Worm (Caenorhabditis elegans) whole organism, young adult: ENCODE measurements around the gene K09C4.5.

Experiments used
- B0261.1 ChIP-seq: sonication (generic microtip); optimal IDR thresholded peaks from 2 replicates; lab custom pipeline; 2016; ENCODE audit warnings: mild to moderate bottlenecking, missing genetic modification characterization, moderate library complexity, missing compliant biosample characterization
- D2030.7 ChIP-seq: fragments of 200-800 bp; sonication (Bioruptor generic); IDR thresholded peaks from 2 replicates; pipeline ENCODE4 v1.3.6; 2022; ENCODE audit warnings: missing genetic modification reagents, missing genetic modification characterization, missing compliant biosample characterization
- F49E8.2 ChIP-seq: sonication (generic microtip); optimal IDR thresholded peaks from 3 replicates; lab custom pipeline; 2017; ENCODE audit warnings: missing genetic modification characterization, mild to moderate bottlenecking, missing compliant biosample characterization, antibody characterized with exemption, moderate library complexity; ENCODE audit not compliant: insufficient read depth
- F52B5.7 ChIP-seq: sonication (generic microtip); optimal IDR thresholded peaks from 2 replicates; lab custom pipeline; 2016; ENCODE audit warnings: mild to moderate bottlenecking, missing genetic modification characterization, missing compliant biosample characterization
- F55B11.4 ChIP-seq: sonication (generic microtip); optimal IDR thresholded peaks from 2 replicates; lab custom pipeline; 2016; ENCODE audit warnings: missing compliant biosample characterization, missing genetic modification characterization, borderline replicate concordance; ENCODE audit not compliant: insufficient read depth
- T26A5.8 ChIP-seq: sonication (generic microtip); optimal IDR thresholded peaks from 2 replicates; lab custom pipeline; 2016; ENCODE audit warnings: missing genetic modification characterization, missing compliant biosample characterization
- Y53F4B.3 ChIP-seq: fragments of 200-800 bp; sonication (Bioruptor generic); IDR thresholded peaks from 2 replicates; pipeline ENCODE4 v1.3.6; 2022; ENCODE audit warnings: missing genetic modification reagents, missing genetic modification characterization, missing compliant biosample characterization
- Y56A3A.18 ChIP-seq: fragments of 200-800 bp; sonication (Bioruptor generic); IDR thresholded peaks from 2 replicates; pipeline ENCODE4 v1.3.6; 2022; ENCODE audit warnings: missing genetic modification reagents, missing genetic modification characterization, missing compliant biosample characterization
- ZK185.1 ChIP-seq: sonication (generic microtip); optimal IDR thresholded peaks from 2 replicates; lab custom pipeline; 2016; ENCODE audit warnings: mild to moderate bottlenecking, missing genetic modification characterization, missing compliant biosample characterization; ENCODE audit not compliant: poor library complexity, severe bottlenecking
- akir-1 ChIP-seq: fragments of 200-800 bp; sonication (Bioruptor generic); optimal IDR thresholded peaks from 2 replicates; lab custom pipeline; 2018; ENCODE audit warnings: mild to moderate bottlenecking, missing genetic modification characterization, moderate library complexity, missing compliant biosample characterization
- aptf-3 ChIP-seq: fragments of 200-800 bp; sonication (Bioruptor generic); IDR thresholded peaks from 2 replicates; pipeline ENCODE4 v1.3.6; 2022; ENCODE audit warnings: missing genetic modification characterization, missing compliant biosample characterization
- atf-7 ChIP-seq: sonication (generic microtip); optimal IDR thresholded peaks from 2 replicates; lab custom pipeline; 2017; ENCODE audit warnings: mild to moderate bottlenecking, missing genetic modification characterization, missing compliant biosample characterization
- attf-3 ChIP-seq: fragments of 200-800 bp; sonication (Bioruptor generic); conservative IDR thresholded peaks from 2 replicates; pipeline ENCODE4 v1.3.6; 2022; ENCODE audit warnings: missing genetic modification reagents, missing genetic modification characterization, missing compliant biosample characterization
- bed-1 ChIP-seq: fragments of 200-800 bp; sonication (Bioruptor generic); IDR thresholded peaks from 2 replicates; pipeline ENCODE4 v1.3.6; 2022; ENCODE audit warnings: missing genetic modification reagents, missing genetic modification characterization, missing compliant biosample characterization
- cebp-2 ChIP-seq: fragments of 200-800 bp; sonication (Bioruptor generic); IDR thresholded peaks from 2 replicates; pipeline ENCODE4 v1.3.6; 2022; ENCODE audit warnings: missing genetic modification characterization, missing compliant biosample characterization
- ceh-27 ChIP-seq: fragments of 200-800 bp; sonication (Bioruptor generic); optimal IDR thresholded peaks from 2 replicates; lab custom pipeline; 2018; ENCODE audit warnings: mild to moderate bottlenecking, missing genetic modification characterization, moderate library complexity, missing compliant biosample characterization
- ceh-40 ChIP-seq: fragments of 200-800 bp; sonication (Bioruptor generic); IDR thresholded peaks from 2 replicates; pipeline ENCODE4 v1.3.6; 2022; ENCODE audit warnings: missing genetic modification characterization, missing compliant biosample characterization
- dox-1 ChIP-seq: fragments of 200-800 bp; sonication (Bioruptor generic); IDR thresholded peaks from 2 replicates; pipeline ENCODE4 v1.3.6; 2022; ENCODE audit warnings: missing genetic modification reagents, missing genetic modification characterization, missing compliant biosample characterization
- dpl-1 ChIP-seq: fragments of 150-350 bp; optimal IDR thresholded peaks from 2 replicates; lab custom pipeline; 2014; ENCODE audit warnings: missing biosample characterization, missing genetic modification reagents, missing genetic modification characterization
- egl-18 ChIP-seq: fragments of 200-800 bp; sonication (Bioruptor generic); IDR thresholded peaks from 2 replicates; pipeline ENCODE4 v1.3.6; 2022; ENCODE audit warnings: missing genetic modification reagents, missing genetic modification characterization, missing compliant biosample characterization
- egl-44 ChIP-seq: fragments of 200-800 bp; sonication (Bioruptor generic); IDR thresholded peaks from 2 replicates; pipeline ENCODE4 v1.3.6; 2022; ENCODE audit warnings: missing genetic modification reagents, missing genetic modification characterization, missing compliant biosample characterization
- ets-4 ChIP-seq: fragments of 200-800 bp; sonication (Bioruptor generic); optimal IDR thresholded peaks from 2 replicates; lab custom pipeline; 2018; ENCODE audit warnings: mild to moderate bottlenecking, missing genetic modification characterization, missing compliant biosample characterization
- let-607 ChIP-seq, 2 experiments: fragments of 200-800 bp in 1 of 2; sonication (Bioruptor generic) in 1 of 2; sonication (generic microtip) in 1 of 2; optimal IDR thresholded peaks; 2 replicates each; lab custom pipeline; 2016 to 2018; ENCODE audit warnings: mild to moderate bottlenecking in 2 of 2, missing compliant biosample characterization in 2 of 2, missing genetic modification characterization in 2 of 2, moderate library complexity in 2 of 2, missing genotype in 1 of 2
- lin-35 ChIP-seq, 3 experiments: fragments of 150-350 bp in 2 of 3; sonication (generic microtip) in 1 of 3; optimal IDR thresholded peaks; 2 replicates each; lab custom pipeline; 2014 to 2018; ENCODE audit warnings: missing biosample characterization in 3 of 3, missing genetic modification characterization in 3 of 3, missing genetic modification reagents in 3 of 3
- lin-54 ChIP-seq: fragments of 200-800 bp; sonication (Bioruptor generic); optimal IDR thresholded peaks from 2 replicates; lab custom pipeline; 2018; ENCODE audit warnings: mild to moderate bottlenecking, missing genetic modification characterization, missing compliant biosample characterization
- madf-10 ChIP-seq: sonication (generic microtip); optimal IDR thresholded peaks from 2 replicates; lab custom pipeline; 2016; ENCODE audit warnings: mild to moderate bottlenecking, missing genetic modification characterization, missing compliant biosample characterization
- mxl-1 ChIP-seq: sonication (generic microtip); optimal IDR thresholded peaks from 2 replicates; lab custom pipeline; 2016; ENCODE audit warnings: missing genetic modification characterization, missing compliant biosample characterization
- nfya-2 ChIP-seq: fragments of 200-800 bp; sonication (Bioruptor generic); IDR thresholded peaks from 2 replicates; pipeline ENCODE4 v1.3.6; 2022; ENCODE audit warnings: missing genetic modification reagents, missing genetic modification characterization, missing compliant biosample characterization
- nfyb-1 ChIP-seq: fragments of 200-800 bp; sonication (Bioruptor generic); IDR thresholded peaks from 2 replicates; pipeline ENCODE4 v1.3.6; 2022; ENCODE audit warnings: missing genetic modification reagents, missing genetic modification characterization, missing compliant biosample characterization
- nhr-120 ChIP-seq: fragments of 200-800 bp; sonication (Bioruptor generic); IDR thresholded peaks from 2 replicates; pipeline ENCODE4 v1.3.6; 2022; ENCODE audit warnings: missing genetic modification characterization, missing compliant biosample characterization
- nhr-179 ChIP-seq: sonication (generic microtip); optimal IDR thresholded peaks from 2 replicates; lab custom pipeline; 2016; ENCODE audit warnings: mild to moderate bottlenecking, missing genetic modification characterization, missing compliant biosample characterization
- nhr-80 ChIP-seq: sonication (generic microtip); optimal IDR thresholded peaks from 2 replicates; lab custom pipeline; 2016; ENCODE audit warnings: missing genetic modification characterization, missing compliant biosample characterization
- nhr-90 ChIP-seq: sonication (generic microtip); optimal IDR thresholded peaks from 2 replicates; lab custom pipeline; 2016; ENCODE audit warnings: missing genotype, mild to moderate bottlenecking, missing genetic modification characterization, missing compliant biosample characterization
- pha-4 ChIP-seq: fragments of 150-350 bp; sonication (generic microtip); optimal IDR thresholded peaks from 2 replicates; lab custom pipeline; 2014; ENCODE audit warnings: missing biosample characterization, missing genetic modification reagents, missing genetic modification characterization
- repo-1 ChIP-seq: sonication (generic microtip); optimal IDR thresholded peaks from 2 replicates; lab custom pipeline; 2017; ENCODE audit warnings: mild to moderate bottlenecking, missing genetic modification characterization, missing compliant biosample characterization
- snpc-1.1 ChIP-seq: sonication (generic microtip); optimal IDR thresholded peaks from 2 replicates; lab custom pipeline; 2017; ENCODE audit warnings: missing genetic modification characterization, mild to moderate bottlenecking, missing compliant biosample characterization, antibody characterized with exemption, moderate library complexity, missing genotype, missing genetic modification reagents; ENCODE audit not compliant: insufficient read depth
- tbp1 ChIP-seq: fragments of 200-800 bp; sonication (Bioruptor generic); optimal IDR thresholded peaks from 2 replicates; lab custom pipeline; 2018; ENCODE audit warnings: mild to moderate bottlenecking, missing genetic modification characterization, missing compliant biosample characterization
- unc-62 ChIP-seq: fragments of 150-350 bp; optimal IDR thresholded peaks from 2 replicates; lab custom pipeline; 2014; ENCODE audit warnings: missing biosample characterization, missing genetic modification reagents, missing genetic modification characterization
- xnd-1 ChIP-seq: sonication (generic microtip); optimal IDR thresholded peaks from 2 replicates; lab custom pipeline; 2016; ENCODE audit warnings: missing genotype, missing genetic modification reagents, missing genetic modification characterization, missing compliant biosample characterization
- zim-3 ChIP-seq: sonication (generic microtip); optimal IDR thresholded peaks from 2 replicates; lab custom pipeline; 2017; ENCODE audit warnings: mild to moderate bottlenecking, missing genetic modification characterization, moderate library complexity, missing compliant biosample characterization
- ztf-18 ChIP-seq: sonication (generic microtip); optimal IDR thresholded peaks from 2 replicates; lab custom pipeline; 2016; ENCODE audit warnings: missing genotype, mild to moderate bottlenecking, missing genetic modification characterization, missing compliant biosample characterization
- ztf-6 ChIP-seq: fragments of 200-800 bp; sonication (Bioruptor generic); IDR thresholded peaks from 2 replicates; pipeline ENCODE4 v1.3.6; 2022; ENCODE audit warnings: missing genetic modification reagents, missing genetic modification characterization, missing compliant biosample characterization

Gene K09C4.5

DNA sequence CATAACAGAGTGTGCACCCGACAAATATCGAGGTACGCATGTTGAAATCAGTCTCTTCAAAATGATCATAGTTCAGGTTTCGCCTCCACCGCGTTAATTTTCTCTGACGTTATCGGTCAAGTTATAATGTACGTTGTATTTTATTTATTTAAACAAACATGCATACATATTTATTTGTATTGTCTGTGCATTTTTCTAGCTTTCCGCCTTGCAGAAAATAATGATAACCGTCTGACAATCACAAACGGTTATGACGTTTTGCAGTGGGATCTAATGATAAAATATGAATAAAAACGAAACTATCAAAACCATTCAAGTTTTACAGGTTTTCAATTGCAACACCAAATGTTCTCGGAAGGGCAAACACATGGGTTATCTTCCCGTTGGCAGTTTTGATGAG is 758 bp downstream of the K09C4.5 start:
- peak; percentile 57 for TF ChIP-seq nhr-80 (tag; lab: Kevin White, UChicago)
- TF ChIP-seq lin-35 (GFP tag; optimal IDR thresholded peaks at IDR 0.05; lab: Kevin White, UChicago): no peak
- no peak for TF ChIP-seq lin-54 (GFP tag; lab: Kevin White, UChicago)
- TF ChIP-seq ZK185.1 (tag; lab: Kevin White, UChicago): no peak

ce11 chrX:3284967-3285366 is 2.5 kb downstream of the K09C4.5 start:
- TF ChIP-seq bed-1 (GFP tag; lab: Robert Waterston, UW) (no peak), T26A5.8 (tag; lab: Kevin White, UChicago) (no peak), repo-1 (tag; lab: Kevin White, UChicago) (no peak), tbp1 (GFP tag; lab: Kevin White, UChicago) (no peak), ets-4 (GFP tag; lab: Kevin White, UChicago) (no peak), dpl-1 (GFP tag; lab: Kevin White, UChicago) (no peak), mxl-1 (tag; lab: Kevin White, UChicago) (no peak), nfya-2 (GFP tag; lab: Robert Waterston, UW) (no peak), Y56A3A.18 (GFP tag; lab: Robert Waterston, UW) (no peak), let-607 (tag; optimal IDR thresholded peaks at IDR 0.05; lab: Kevin White, UChicago) (no peak), atf-7 (tag; lab: Kevin White, UChicago) (no peak), zim-3 (no peak), egl-18 (GFP tag; lab: Robert Waterston, UW) (no peak), ztf-6 (no peak), snpc-1.1 (tag; lab: Kevin White, UChicago) (no peak), D2030.7 (no peak)

- no peak for TF ChIP-seq ztf-18
- peak; percentile 72 for TF ChIP-seq nhr-80 (tag; lab: Kevin White, UChicago)
Measured at ce11 chrX:3285448-3285847, 3.0 kb downstream of the K09C4.5 start.

- TF ChIP-seq ZK185.1 (tag; lab: Kevin White, UChicago): no peak
- no peak for TF ChIP-seq ceh-40 (GFP tag; lab: Robert Waterston, UW)
- TF ChIP-seq attf-3 (GFP tag; lab: Robert Waterston, UW): no peak
- TF ChIP-seq ztf-6: no peak
- TF ChIP-seq akir-1: no peak
- no peak for TF ChIP-seq pha-4 (tag; lab: Kevin White, UChicago)
- no peak for TF ChIP-seq Y53F4B.3 (GFP tag; lab: Robert Waterston, UW)
- TF ChIP-seq B0261.1 (tag; lab: Kevin White, UChicago): no peak
- TF ChIP-seq nhr-179 (tag; lab: Kevin White, UChicago): no peak
- no peak for TF ChIP-seq ceh-27 (GFP tag; lab: Kevin White, UChicago)
- no peak for TF ChIP-seq F55B11.4
- TF ChIP-seq F52B5.7 (tag; lab: Kevin White, UChicago): no peak
- no peak for TF ChIP-seq aptf-3 (GFP tag; lab: Robert Waterston, UW)
- TF ChIP-seq dox-1: no peak
Measured at ce11 chrX:3289183-3289582, 6.8 kb downstream of the K09C4.5 start, which contains the start of gene K09C4.4. K09C4.4 (plus strand) TSS chrX:3289483.

DNA sequence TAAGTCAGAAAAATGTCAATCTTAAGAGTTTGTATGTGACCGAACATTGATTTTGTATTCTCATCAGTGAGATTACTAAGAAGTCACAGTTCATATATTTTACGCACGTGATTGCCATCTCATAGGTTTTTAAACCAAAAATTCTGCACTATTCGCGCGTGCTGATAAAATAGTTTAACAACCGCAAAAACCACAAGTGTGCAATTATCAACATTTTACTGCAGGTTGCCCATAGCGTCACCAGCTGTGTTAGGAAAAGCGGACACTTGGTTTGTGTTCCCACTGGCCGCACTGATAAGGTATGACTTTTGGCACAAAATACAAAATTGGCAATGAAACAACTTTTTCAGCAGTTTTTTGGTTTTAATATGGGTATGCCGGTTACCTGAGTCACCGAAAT is 7.7 kb downstream of the K09C4.5 start:
- TF ChIP-seq madf-10 (tag; lab: Kevin White, UChicago) (peak; percentile 33), ets-4 (GFP tag; lab: Kevin White, UChicago) (peak; percentile 66), cebp-2 (GFP tag; lab: Robert Waterston, UW) (no peak), atf-7 (tag; lab: Kevin White, UChicago) (peak; percentile 93), ceh-27 (GFP tag; lab: Kevin White, UChicago) (no peak), nfyb-1 (0 out of 2 replicates have a peak, but pooled peaks have one; percentile 59), tbp1 (GFP tag; lab: Kevin White, UChicago) (peak; percentile 54), F49E8.2 (no peak), nhr-90 (peak; percentile 48), xnd-1 (tag; lab: Kevin White, UChicago) (no peak), egl-44 (0 out of 2 replicates have a peak, but pooled peaks have one; percentile 30), nhr-120 (no peak), nhr-80 (tag; lab: Kevin White, UChicago) (peak; percentile 99), unc-62 (GFP tag; lab: Kevin White, UChicago) (peak; percentile 31), pha-4 (tag; lab: Kevin White, UChicago) (peak; percentile 37)
